Worm (Caenorhabditis elegans): ENCODE data around the gene ZK596.3.

ce11 chrIV:10949510-10949909 lies 45.3 kb upstream of the ZK596.3 start, which contains the start of gene nsph-3.1:
- TF ChIP-seq pha-4 (tag; optimal IDR thresholded peaks at IDR 0.05) (no peak), snpc-4 (tag; optimal IDR thresholded peaks at IDR 0.05) (no peak), nhr-12 (tag; optimal IDR thresholded peaks at IDR 0.05) (no peak), unc-39 (tag; optimal IDR thresholded peaks at IDR 0.05) (no peak), unc-62 (GFP tag; optimal IDR thresholded peaks at IDR 0.05) (no peak), ceh-83 (GFP tag; optimal IDR thresholded peaks at IDR 0.05) (no peak)
